Worm (Caenorhabditis elegans): ENCODE data around the gene ain-1.

The ain-1 gene

DNA sequence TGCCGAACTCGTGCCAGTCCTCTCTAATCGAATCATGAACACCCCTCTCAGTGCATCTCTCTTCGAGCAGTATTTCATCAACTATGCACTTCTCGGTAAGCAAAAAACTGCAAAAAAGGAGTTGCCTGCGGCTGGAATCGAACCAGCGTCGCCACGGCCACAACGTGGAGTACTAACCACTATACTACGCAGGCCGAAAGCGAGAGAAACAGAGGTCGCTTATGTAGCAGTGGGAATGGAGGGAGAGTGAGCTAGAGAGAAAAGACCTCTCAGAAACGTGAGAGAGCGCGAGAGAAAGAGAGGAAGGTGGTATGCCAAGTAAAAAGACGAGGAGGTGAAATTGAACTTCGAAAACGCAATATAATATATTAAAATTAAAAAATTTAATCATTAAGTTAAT is 21.5 kb downstream of the ain-1 start (continued):
- TF ChIP-seq nhr-19 (GFP tag; conservative IDR thresholded peaks at IDR 0.05) (peak; percentile 82), nhr-76 (tag; optimal IDR thresholded peaks at IDR 0.05) (no peak), nhr-237 (tag; optimal IDR thresholded peaks at IDR 0.05) (no peak), alr-1 (tag; optimal IDR thresholded peaks at IDR 0.05; ENCODE audit: borderline replicate concordance) (no peak), elt-2 (tag; optimal IDR thresholded peaks at IDR 0.05) (peak; percentile 61), mep-1 (tag; optimal IDR thresholded peaks at IDR 0.05) (peak; percentile 90), unc-130 (tag; optimal IDR thresholded peaks at IDR 0.05) (peak; percentile 46), zag-1 (tag; optimal IDR thresholded peaks at IDR 0.05) (no peak), F16B12.6 (tag; optimal IDR thresholded peaks at IDR 0.05) (no peak), ceh-63 (GFP tag; optimal IDR thresholded peaks at IDR 0.05) (no peak), ces-1 (GFP tag; optimal IDR thresholded peaks at IDR 0.05) (no peak), pag-3 (tag; optimal IDR thresholded peaks at IDR 0.05; ENCODE audit: borderline replicate concordance, insufficient read depth) (no peak), ceh-8 (GFP tag; optimal IDR thresholded peaks at IDR 0.05) (peak; percentile 78), tbx-2 (tag; optimal IDR thresholded peaks at IDR 0.05) (peak; percentile 79), sptf-1 (tag; optimal IDR thresholded peaks at IDR 0.05) (no peak), lsy-2 (tag; optimal IDR thresholded peaks at IDR 0.05) (peak; percentile 67 to 73), nhr-77 (tag; optimal IDR thresholded peaks at IDR 0.05) (peak; percentile 84), lin-14 (GFP tag; optimal IDR thresholded peaks at IDR 0.05) (peak; percentile 83), isw-1 (GFP tag; IDR thresholded peaks at IDR 0.05) (peak; percentile 40), ama-1 (optimal IDR thresholded peaks at IDR 0.05) (no peak), dsc-1 (tag; optimal IDR thresholded peaks at IDR 0.05) (peak; percentile 82), hlh-17 (GFP tag; optimal IDR thresholded peaks at IDR 0.05; ENCODE audit: borderline replicate concordance) (no peak), hpl-2 (GFP tag; optimal IDR thresholded peaks at IDR 0.05) (peak; percentile 53), fkh-8 (tag; optimal IDR thresholded peaks at IDR 0.05) (peak; percentile 85), fos-1 (tag; optimal IDR thresholded peaks at IDR 0.05) (peak; percentile 82), lir-3 (tag; optimal IDR thresholded peaks at IDR 0.05; ENCODE audit: poor library complexity) (peak; percentile 60), nhr-84 (tag; optimal IDR thresholded peaks at IDR 0.05) (no peak), swsn-7 (tag; optimal IDR thresholded peaks at IDR 0.05) (peak; percentile 89), zip-4 (GFP tag; optimal IDR thresholded peaks at IDR 0.05) (peak; percentile 38), nhr-11 (tag; optimal IDR thresholded peaks at IDR 0.05) (no peak), ets-5 (GFP tag; IDR thresholded peaks at IDR 0.05) (no peak), mdl-1 (tag; optimal IDR thresholded peaks at IDR 0.05) (peak in 1 of 2 experiments; percentile 75), dpl-1 (GFP tag; optimal IDR thresholded peaks at IDR 0.05) (peak; percentile 9 to 32 (median 30)), ceh-88 (GFP tag; IDR thresholded peaks at IDR 0.05) (peak; percentile 68), aly-2 (tag; optimal IDR thresholded peaks at IDR 0.05) (no peak), lin-39 (tag; optimal IDR thresholded peaks at IDR 0.05) (no peak), nhr-90 (tag; optimal IDR thresholded peaks at IDR 0.05; ENCODE audit: poor library complexity) (peak; percentile 83), nhr-12 (tag; optimal IDR thresholded peaks at IDR 0.05) (no peak), ztf-4 (tag; optimal IDR thresholded peaks at IDR 0.05) (peak; percentile 25), aha-1 (tag; optimal IDR thresholded peaks at IDR 0.05) (no peak), egl-27 (tag; optimal IDR thresholded peaks at IDR 0.05) (no peak), nhr-71 (tag; optimal IDR thresholded peaks at IDR 0.05) (peak; percentile 85), unc-30 (tag; optimal IDR thresholded peaks at IDR 0.05) (no peak), fkh-10 (GFP tag; optimal IDR thresholded peaks at IDR 0.05) (peak; percentile 77), xbp-1 (tag; optimal IDR thresholded peaks at IDR 0.05) (peak; percentile 76), lin-15B (tag; optimal IDR thresholded peaks at IDR 0.05) (no peak), C04F5.9 (tag; optimal IDR thresholded peaks at IDR 0.05) (no peak)

Data from whole organism, L1 larva.